Worm (Caenorhabditis elegans) whole organism, L3 larva: Measurements from ENCODE around the gene cee-1.

ENCODE experiments used
- hmg-11 ChIP-seq: sonication (generic microtip); optimal IDR thresholded peaks from 2 replicates; lab custom pipeline; 2016; ENCODE audit warnings: missing genetic modification characterization, missing compliant biosample characterization
- nhr-25 ChIP-seq: sonication (generic microtip); optimal IDR thresholded peaks from 2 replicates; lab custom pipeline; 2017; ENCODE audit warnings: missing biosample characterization, missing genetic modification characterization
- ztf-11 ChIP-seq: fragments of 150-350 bp; optimal IDR thresholded peaks from 2 replicates; lab custom pipeline; 2014; ENCODE audit warnings: missing biosample characterization, missing genetic modification characterization

- no peak for TF ChIP-seq hmg-11 (tag; lab: Kevin White, UChicago)
- TF ChIP-seq nhr-25 (tag; lab: Kevin White, UChicago) = no peak
- TF ChIP-seq ztf-11 (tag; lab: Kevin White, UChicago) = no peak
These were observed 19.0 kb upstream of the cee-1 start, which contains the start of gene F26F4.6 for ce11 chrIII:4893540-4893939.
